Fruit fly (Drosophila melanogaster): Measurements from ENCODE around the gene ND-B14.5B.

dm6 chr2L:3170949-3171579 lies 25.4 kb upstream of the ND-B14.5B start, which contains the start of gene CG44002:
- TF ChIP-seq CTCF (optimal IDR thresholded peaks at IDR 0.05) (no peak), CG8478 (optimal IDR thresholded peaks at IDR 0.05) (no peak)

All from S2 (cell line).